Worm (Caenorhabditis elegans): ENCODE data around the gene Y39D8A.1.

Gene Y39D8A.1

ce11 chrV:443193-443592 is 24.7 kb downstream of the Y39D8A.1 start, which contains the start of gene srh-33:
srh-33 (minus strand) TSS chrV:443293.
- TF ChIP-seq nhr-76 (tag; optimal IDR thresholded peaks at IDR 0.05) (no peak), ceh-43 (GFP tag; optimal IDR thresholded peaks at IDR 0.05) (no peak), sptf-1 (tag; optimal IDR thresholded peaks at IDR 0.05) (no peak), M03D4.4 (tag; optimal IDR thresholded peaks at IDR 0.05) (no peak), zip-8 (tag; optimal IDR thresholded peaks at IDR 0.05) (no peak), ceh-83 (GFP tag; optimal IDR thresholded peaks at IDR 0.05) (no peak), cnd-1 (tag; optimal IDR thresholded peaks at IDR 0.05) (no peak), snpc-4 (tag; optimal IDR thresholded peaks at IDR 0.05) (no peak), pha-4 (tag; optimal IDR thresholded peaks at IDR 0.05) (no peak), hlh-1 (tag; optimal IDR thresholded peaks at IDR 0.05) (no peak), lsy-2 (tag; optimal IDR thresholded peaks at IDR 0.05) (no peak), nhr-2 (tag; optimal IDR thresholded peaks at IDR 0.05) (no peak), mep-1 (tag; optimal IDR thresholded peaks at IDR 0.05) (no peak), drap-1 (GFP tag; optimal IDR thresholded peaks at IDR 0.05) (no peak), unc-39 (tag; optimal IDR thresholded peaks at IDR 0.05) (no peak), ces-1 (GFP tag; optimal IDR thresholded peaks at IDR 0.05) (no peak), blmp-1 (tag; optimal IDR thresholded peaks at IDR 0.05) (no peak), mab-5 (tag; optimal IDR thresholded peaks at IDR 0.05) (no peak), sem-2 (GFP tag; optimal IDR thresholded peaks at IDR 0.05) (no peak), nhr-12 (tag; optimal IDR thresholded peaks at IDR 0.05) (no peak)

ce11 chrV:446574-446973 is 28.0 kb downstream of the Y39D8A.1 start, which contains the start of gene srh-34:
srh-34 (minus strand) TSS chrV:446674.
- TF ChIP-seq mab-5 (tag; optimal IDR thresholded peaks at IDR 0.05): no peak
- TF ChIP-seq drap-1 (GFP tag; optimal IDR thresholded peaks at IDR 0.05): no peak
- no peak for TF ChIP-seq unc-39 (tag; optimal IDR thresholded peaks at IDR 0.05)
- TF ChIP-seq lsy-2 (tag; optimal IDR thresholded peaks at IDR 0.05): no peak
- TF ChIP-seq hlh-1 (tag; optimal IDR thresholded peaks at IDR 0.05): no peak
- no peak for TF ChIP-seq nhr-2 (tag; optimal IDR thresholded peaks at IDR 0.05)
- TF ChIP-seq tbx-8 (GFP tag; optimal IDR thresholded peaks at IDR 0.05): no peak
- TF ChIP-seq zip-8 (tag; optimal IDR thresholded peaks at IDR 0.05): no peak
- no peak for TF ChIP-seq nhr-237 (tag; optimal IDR thresholded peaks at IDR 0.05)
- no peak for TF ChIP-seq unc-62 (GFP tag; optimal IDR thresholded peaks at IDR 0.05)
- TF ChIP-seq lin-32 (GFP tag; optimal IDR thresholded peaks at IDR 0.05): no peak
- TF ChIP-seq ham-2 (GFP tag; optimal IDR thresholded peaks at IDR 0.05): no peak
- TF ChIP-seq nhr-12 (tag; optimal IDR thresholded peaks at IDR 0.05): no peak
- no peak for TF ChIP-seq cnd-1 (tag; optimal IDR thresholded peaks at IDR 0.05)

ce11 chrV:446988-447387 is 28.5 kb downstream of the Y39D8A.1 start:
- TF ChIP-seq ceh-39 (tag; optimal IDR thresholded peaks at IDR 0.05): no peak
- TF ChIP-seq hlh-1 (tag; optimal IDR thresholded peaks at IDR 0.05): no peak
- TF ChIP-seq pha-4 (tag; optimal IDR thresholded peaks at IDR 0.05): no peak
- TF ChIP-seq sptf-1 (tag; optimal IDR thresholded peaks at IDR 0.05): no peak
- TF ChIP-seq flh-1 (GFP tag; optimal IDR thresholded peaks at IDR 0.05): no peak
- TF ChIP-seq snpc-4 (tag; optimal IDR thresholded peaks at IDR 0.05): no peak
- TF ChIP-seq drap-1 (GFP tag; optimal IDR thresholded peaks at IDR 0.05): no peak
- TF ChIP-seq ceh-43 (GFP tag; optimal IDR thresholded peaks at IDR 0.05): no peak
- no peak for TF ChIP-seq ceh-83 (GFP tag; optimal IDR thresholded peaks at IDR 0.05)
- TF ChIP-seq nhr-2 (tag; optimal IDR thresholded peaks at IDR 0.05): no peak
- TF ChIP-seq unc-120 (tag; optimal IDR thresholded peaks at IDR 0.05; ENCODE audit: poor library complexity, severe bottlenecking): no peak
- TF ChIP-seq blmp-1 (tag; optimal IDR thresholded peaks at IDR 0.05): no peak
- TF ChIP-seq lsy-2 (tag; optimal IDR thresholded peaks at IDR 0.05): no peak
- TF ChIP-seq elt-3 (tag; optimal IDR thresholded peaks at IDR 0.05): no peak
- TF ChIP-seq zip-8 (tag; optimal IDR thresholded peaks at IDR 0.05): no peak
- TF ChIP-seq bed-3 (GFP tag; optimal IDR thresholded peaks at IDR 0.05): no peak
- TF ChIP-seq sem-2 (GFP tag; optimal IDR thresholded peaks at IDR 0.05): no peak
- no peak for TF ChIP-seq ztf-11 (tag; optimal IDR thresholded peaks at IDR 0.05)
- TF ChIP-seq M03D4.4 (tag; optimal IDR thresholded peaks at IDR 0.05): no peak
- no peak for TF ChIP-seq cnd-1 (tag; optimal IDR thresholded peaks at IDR 0.05)

ce11 chrV:449130-449529 is 30.6 kb downstream of the Y39D8A.1 start, which contains the start of gene srh-35:
srh-35 (minus strand) TSS chrV:449230.
- TF ChIP-seq ceh-83 (GFP tag; optimal IDR thresholded peaks at IDR 0.05) (no peak), elt-1 (tag; optimal IDR thresholded peaks at IDR 0.05; ENCODE audit: borderline replicate concordance, insufficient read depth) (no peak), mab-5 (tag; optimal IDR thresholded peaks at IDR 0.05) (no peak), nhr-2 (tag; optimal IDR thresholded peaks at IDR 0.05) (no peak), drap-1 (GFP tag; optimal IDR thresholded peaks at IDR 0.05) (no peak), blmp-1 (tag; optimal IDR thresholded peaks at IDR 0.05) (no peak), sptf-1 (tag; optimal IDR thresholded peaks at IDR 0.05) (no peak), lsy-2 (tag; optimal IDR thresholded peaks at IDR 0.05) (no peak), nhr-28 (tag; optimal IDR thresholded peaks at IDR 0.05) (no peak), nhr-12 (tag; optimal IDR thresholded peaks at IDR 0.05) (no peak), unc-62 (GFP tag; optimal IDR thresholded peaks at IDR 0.05) (no peak), elt-3 (tag; optimal IDR thresholded peaks at IDR 0.05) (no peak)
